Fruit fly (Drosophila melanogaster): ENCODE results near the gene Spn.
A peak's percentile ranks its signal among the peaks of the same experiment; 100 is the strongest.

Gene Spn

DNA sequence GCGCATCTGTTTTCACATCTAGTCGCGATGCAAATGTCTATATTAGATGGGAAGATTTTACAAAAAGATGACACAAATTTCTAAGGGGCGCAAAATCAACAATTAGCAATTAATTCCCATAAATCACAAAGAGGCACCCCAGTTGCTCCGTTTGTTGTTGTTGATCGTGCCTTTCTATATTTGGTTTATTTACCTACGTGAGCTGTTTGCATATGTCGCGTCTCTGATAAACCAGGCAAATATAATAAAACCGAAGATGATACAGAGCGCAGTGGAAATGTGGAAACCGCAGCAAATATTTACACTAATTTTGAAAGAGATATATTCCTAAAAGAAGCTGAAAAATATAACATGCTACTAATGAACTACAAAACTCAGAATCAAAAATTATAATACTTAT is 64.7 kb downstream of the Spn start (continued):
- TF ChIP-seq hb (GFP tag; IDR thresholded peaks at IDR 0.05; ENCODE audit: partially characterized antibody) (no peak), CG6683 (GFP tag; optimal IDR thresholded peaks at IDR 0.05) (no peak), gt (GFP tag; IDR thresholded peaks at IDR 0.05) (no peak), CG17328 (GFP tag; IDR thresholded peaks at IDR 0.05) (peak; percentile 40; the same call in 1 of the 2 replicates), phol (tag; optimal IDR thresholded peaks at IDR 0.05) (no peak), CG10431 (GFP tag; optimal IDR thresholded peaks at IDR 0.05) (no peak), CG7556 (GFP tag; optimal IDR thresholded peaks at IDR 0.05) (peak; percentile 33), CG12236 (GFP tag; optimal IDR thresholded peaks at IDR 0.05) (peak; percentile 44), HLH4C (GFP tag; IDR thresholded peaks at IDR 0.05; ENCODE audit: partially characterized antibody) (no peak), CG2202 (tag; optimal IDR thresholded peaks at IDR 0.05) (peak; percentile 56), run (tag; optimal IDR thresholded peaks at IDR 0.05) (no peak), Tbp (GFP tag; optimal IDR thresholded peaks at IDR 0.05) (no peak), CG14667 (GFP tag; IDR thresholded peaks at IDR 0.05) (no peak), maf-S (GFP tag; optimal IDR thresholded peaks at IDR 0.05) (no peak), Sin3A (optimal IDR thresholded peaks at IDR 0.05) (no peak), sug (tag; optimal IDR thresholded peaks at IDR 0.05) (no peak), CG16815 (GFP tag; optimal IDR thresholded peaks at IDR 0.05) (no peak), mld (GFP tag; IDR thresholded peaks at IDR 0.05; ENCODE audit: partially characterized antibody) (no peak), sima (GFP tag; optimal IDR thresholded peaks at IDR 0.05) (no peak), stc (GFP tag; IDR thresholded peaks at IDR 0.05) (no peak), btn (GFP tag; optimal IDR thresholded peaks at IDR 0.05) (peak; percentile 12), gcm (GFP tag; optimal IDR thresholded peaks at IDR 0.05) (peak; percentile 46), CG8478 (optimal IDR thresholded peaks at IDR 0.05) (no peak), tin (GFP tag; optimal IDR thresholded peaks at IDR 0.05) (no peak), NfI (GFP tag; optimal IDR thresholded peaks at IDR 0.05) (no peak), TFAM (GFP tag; optimal IDR thresholded peaks at IDR 0.05) (no peak), dm (GFP tag; optimal IDR thresholded peaks at IDR 0.05) (no peak), Dip2 (GFP tag; IDR thresholded peaks at IDR 0.05) (no peak), CG8281 (tag; optimal IDR thresholded peaks at IDR 0.05) (no peak), Taf1 (GFP tag; IDR thresholded peaks at IDR 0.05) (no peak), sens (GFP tag) (peak; percentile 96), cwo (GFP tag; optimal IDR thresholded peaks at IDR 0.05) (no peak), schlank (tag; optimal IDR thresholded peaks at IDR 0.05) (peak; percentile 31), Eip74EF (GFP tag; optimal IDR thresholded peaks at IDR 0.05) (peak in 1 of 2 experiments; percentile 59), zen2 (GFP tag; IDR thresholded peaks at IDR 0.05; ENCODE audit: partially characterized antibody) (no peak), nmo (GFP tag; optimal IDR thresholded peaks at IDR 0.05) (no peak), Atf3 (GFP tag; optimal IDR thresholded peaks at IDR 0.05) (no peak), Oli (tag; optimal IDR thresholded peaks at IDR 0.05) (no peak), CG6272 (GFP tag; IDR thresholded peaks at IDR 0.05) (no peak), ERR (GFP tag; optimal IDR thresholded peaks at IDR 0.05) (no peak), Mes4 (GFP tag; optimal IDR thresholded peaks at IDR 0.05) (peak; percentile 6), unpg (GFP tag; optimal IDR thresholded peaks at IDR 0.05) (peak; percentile 37), Hmr (GFP tag; optimal IDR thresholded peaks at IDR 0.05) (peak; percentile 32), corto (GFP tag; optimal IDR thresholded peaks at IDR 0.05) (no peak), CG4617 (GFP tag; optimal IDR thresholded peaks at IDR 0.05; ENCODE audit: borderline replicate concordance) (no peak), CG13424 (tag; optimal IDR thresholded peaks at IDR 0.05) (peak; percentile 37), Nf-YA (GFP tag; IDR thresholded peaks at IDR 0.05) (peak; percentile 43; the same call in 1 of the 2 replicates), CG8765 (GFP tag; IDR thresholded peaks at IDR 0.05) (no peak), CG9609 (GFP tag; optimal IDR thresholded peaks at IDR 0.05) (no peak), CG6791 (GFP tag; IDR thresholded peaks at IDR 0.05; ENCODE audit: partially characterized antibody) (no peak), CG10147 (GFP tag; optimal IDR thresholded peaks at IDR 0.05) (peak; percentile 15), grau (tag; optimal IDR thresholded peaks at IDR 0.05) (no peak)
